Fruit fly (Drosophila melanogaster): ENCODE results near the gene ru.

The ru gene

dm6 chr3L:1334571-1335427 lies 35.6 kb upstream of the ru start, which contains the start of the genes Hmbs and CG2211 (continued):
- TF ChIP-seq CG12219 (GFP tag; optimal IDR thresholded peaks at IDR 0.05): peak; percentile 68
- TF ChIP-seq lilli (GFP tag; optimal IDR thresholded peaks at IDR 0.05): peak; percentile 95
- TF ChIP-seq fu2 (GFP tag; optimal IDR thresholded peaks at IDR 0.05): peak; percentile 84
- peak; percentile 86 for TF ChIP-seq lbe (GFP tag; optimal IDR thresholded peaks at IDR 0.05)
- TF ChIP-seq bsh (GFP tag; optimal IDR thresholded peaks at IDR 0.05): peak in 1 of 2 experiments; percentile 82
- peak; percentile 55; the same call in 1 of the 3 replicates for TF ChIP-seq Opbp (GFP tag; IDR thresholded peaks at IDR 0.05; ENCODE audit: partially characterized antibody)
- TF ChIP-seq Sry-δ (GFP tag; optimal IDR thresholded peaks at IDR 0.05): peak; percentile 70
- TF ChIP-seq CG14667 (GFP tag; IDR thresholded peaks at IDR 0.05): peak; percentile 62
- peak; percentile 12 for TF ChIP-seq luna (GFP tag; optimal IDR thresholded peaks at IDR 0.05)
- peak; percentile 63 for TF ChIP-seq D19B (GFP tag; optimal IDR thresholded peaks at IDR 0.05)
- peak; percentile 18; the same call in 1 of the 2 replicates for TF ChIP-seq Poxn (GFP tag; IDR thresholded peaks at IDR 0.05)
- TF ChIP-seq cas (GFP tag; IDR thresholded peaks at IDR 0.05): 0 out of 2 replicates have a peak, but pooled peaks have one; percentile 57
- TF ChIP-seq Camta (GFP tag; optimal IDR thresholded peaks at IDR 0.05): peak; percentile 90
- TF ChIP-seq jumu (GFP tag; optimal IDR thresholded peaks at IDR 0.05): peak; percentile 84
- peak; percentile 89 for TF ChIP-seq CG2116 (GFP tag; optimal IDR thresholded peaks at IDR 0.05)
- peak; percentile 94 for TF ChIP-seq gfzf (GFP tag; optimal IDR thresholded peaks at IDR 0.05)
- no peak for TF ChIP-seq bigmax (GFP tag; optimal IDR thresholded peaks at IDR 0.05)
- TF ChIP-seq CG10321 (GFP tag; IDR thresholded peaks at IDR 0.05): peak; percentile 45; the same call in 1 of the 2 replicates
- peak; percentile 74 for TF ChIP-seq sens-2 (GFP tag; IDR thresholded peaks at IDR 0.05)
- TF ChIP-seq knrl (GFP tag; IDR thresholded peaks at IDR 0.05; ENCODE audit: partially characterized antibody): peak; percentile 60
- TF ChIP-seq Med (GFP tag): peak; percentile 98
- TF ChIP-seq Sox102F (GFP tag; optimal IDR thresholded peaks at IDR 0.05): peak; percentile 84
- TF ChIP-seq Rfx (GFP tag; IDR thresholded peaks at IDR 0.05): peak; percentile 92
- TF ChIP-seq Ssrp (tag; optimal IDR thresholded peaks at IDR 0.05): peak; percentile 77
- TF ChIP-seq CG3847 (GFP tag; IDR thresholded peaks at IDR 0.05): peak; percentile 92
- no peak for TF ChIP-seq cad (GFP tag; optimal IDR thresholded peaks at IDR 0.05)
- TF ChIP-seq mam (GFP tag; optimal IDR thresholded peaks at IDR 0.05): peak; percentile 91
- TF ChIP-seq Ets97D (GFP tag; optimal IDR thresholded peaks at IDR 0.05): peak; percentile 92
- peak; percentile 86 for TF ChIP-seq grau (tag; optimal IDR thresholded peaks at IDR 0.05)
- peak; percentile 67 for TF ChIP-seq CG6765 (GFP tag; optimal IDR thresholded peaks at IDR 0.05)
- no peak for TF ChIP-seq Lpt (GFP tag; optimal IDR thresholded peaks at IDR 0.05)
- peak; percentile 86 for TF ChIP-seq CG15269 (tag; optimal IDR thresholded peaks at IDR 0.05)
- peak; percentile 89 for TF ChIP-seq gro (GFP tag; optimal IDR thresholded peaks at IDR 0.05)
- peak; percentile 79; the same call in 2 of the 3 replicates for TF ChIP-seq so (GFP tag; IDR thresholded peaks at IDR 0.05)

dm6 chr3L:1335428-1335764 lies 35.0 kb upstream of the ru start:
- TF ChIP-seq usp (GFP tag; optimal IDR thresholded peaks at IDR 0.05): no peak
- no peak for TF ChIP-seq CG8359 (GFP tag; optimal IDR thresholded peaks at IDR 0.05; ENCODE audit: borderline replicate concordance)
- no peak for TF ChIP-seq Tbp (GFP tag; optimal IDR thresholded peaks at IDR 0.05)
- peak; percentile 66; the same call in 1 of the 4 replicates for TF ChIP-seq chinmo (GFP tag; IDR thresholded peaks at IDR 0.05; ENCODE audit: partially characterized antibody)
- TF ChIP-seq HHEX (GFP tag; optimal IDR thresholded peaks at IDR 0.05): no peak
- TF ChIP-seq ro (GFP tag; IDR thresholded peaks at IDR 0.05): no peak
- TF ChIP-seq br (optimal IDR thresholded peaks at IDR 0.05): no peak
- TF ChIP-seq schlank (tag; optimal IDR thresholded peaks at IDR 0.05): no peak
- TF ChIP-seq Vsx1 (GFP tag; optimal IDR thresholded peaks at IDR 0.05): no peak
- TF ChIP-seq Neu2 (GFP tag; optimal IDR thresholded peaks at IDR 0.05; ENCODE audit: borderline replicate concordance): no peak
- TF ChIP-seq CG14860 (GFP tag; IDR thresholded peaks at IDR 0.05; ENCODE audit: partially characterized antibody): no peak
- no peak; the same call in 1 of the 2 replicates for TF ChIP-seq Ravus (GFP tag; IDR thresholded peaks at IDR 0.05)
- no peak for TF ChIP-seq gcm (GFP tag; optimal IDR thresholded peaks at IDR 0.05)
- TF ChIP-seq Mad (GFP tag; optimal IDR thresholded peaks at IDR 0.05): peak; percentile 4
- TF ChIP-seq CG31224 (GFP tag; IDR thresholded peaks at IDR 0.05): peak; percentile 54
- no peak for TF ChIP-seq CG13123 (GFP tag; optimal IDR thresholded peaks at IDR 0.05)
- TF ChIP-seq seq (GFP tag; IDR thresholded peaks at IDR 0.05): peak; percentile 67

Measured in whole organism, embryonic.